Worm (Caenorhabditis elegans) whole organism, L3 larva: Measurements from ENCODE around the gene mutd-1.

ENCODE experiments used
- R02D3.7 ChIP-seq: fragments of 150-350 bp; optimal IDR thresholded peaks from 2 replicates; lab custom pipeline; 2014; ENCODE audit warnings: missing biosample characterization, missing genetic modification characterization
- ZK546.5 ChIP-seq: sonication (generic microtip); optimal IDR thresholded peaks from 2 replicates; lab custom pipeline; 2017; ENCODE audit warnings: missing biosample characterization, missing genetic modification characterization
- ama-1 ChIP-seq: fragments of 150-350 bp; optimal IDR thresholded peaks from 2 replicates; lab custom pipeline; 2018
- ceh-16 ChIP-seq: sonication (generic microtip); optimal IDR thresholded peaks from 2 replicates; lab custom pipeline; 2017; ENCODE audit warnings: missing biosample characterization, missing genetic modification characterization
- ceh-28 ChIP-seq: fragments of 150-350 bp; optimal IDR thresholded peaks from 2 replicates; lab custom pipeline; 2014; ENCODE audit warnings: missing biosample characterization, missing genetic modification reagents, missing genetic modification characterization
- daf-12 ChIP-seq: fragments of 150-350 bp; optimal IDR thresholded peaks from 2 replicates; lab custom pipeline; 2014; ENCODE audit warnings: missing biosample characterization, missing genetic modification reagents, missing genetic modification characterization
- egl-27 ChIP-seq: sonication (generic microtip); optimal IDR thresholded peaks from 4 replicates; lab custom pipeline; 2017; ENCODE audit warnings: missing biosample characterization, missing genetic modification reagents, missing genetic modification characterization
- elt-1 ChIP-seq: fragments of 150-350 bp; optimal IDR thresholded peaks from 2 replicates; lab custom pipeline; 2014; ENCODE audit warnings: missing biosample characterization, missing genetic modification characterization
- elt-2 ChIP-seq: sonication (generic microtip); optimal IDR thresholded peaks from 2 replicates; lab custom pipeline; 2016; ENCODE audit warnings: missing genetic modification reagents, mild to moderate bottlenecking, missing genetic modification characterization, missing compliant biosample characterization
- elt-3 ChIP-seq, 3 experiments: fragments of 150-350 bp in 1 of 3; sonication (generic microtip) in 2 of 3; optimal IDR thresholded peaks; 2 replicates in 2 of 3; 4 replicates in 1 of 3; lab custom pipeline; 2014 to 2017; ENCODE audit warnings: missing biosample characterization in 3 of 3, missing genetic modification characterization in 3 of 3
- eor-1 ChIP-seq, 2 experiments: fragments of 150-350 bp; optimal IDR thresholded peaks; 2 replicates each; lab custom pipeline; 2014 to 2018; ENCODE audit warnings: missing biosample characterization in 2 of 2, missing genetic modification characterization in 2 of 2
- fkh-2 ChIP-seq: fragments of 150-350 bp; optimal IDR thresholded peaks from 2 replicates; lab custom pipeline; 2014; ENCODE audit warnings: missing biosample characterization, missing genetic modification reagents, missing genetic modification characterization
- fos-1 ChIP-seq: fragments of 150-350 bp; optimal IDR thresholded peaks from 2 replicates; lab custom pipeline; 2014; ENCODE audit warnings: missing biosample characterization, missing genetic modification characterization
- hmg-11 ChIP-seq: sonication (generic microtip); optimal IDR thresholded peaks from 2 replicates; lab custom pipeline; 2016; ENCODE audit warnings: missing genetic modification characterization, missing compliant biosample characterization
- jun-1 ChIP-seq: fragments of 150-350 bp; optimal IDR thresholded peaks from 2 replicates; lab custom pipeline; 2014; ENCODE audit warnings: missing biosample characterization, missing genetic modification reagents, missing genetic modification characterization
- lin-15B ChIP-seq: fragments of 150-350 bp; optimal IDR thresholded peaks from 2 replicates; lab custom pipeline; 2014; ENCODE audit warnings: missing biosample characterization, missing genetic modification characterization
- lsy-12 ChIP-seq: sonication (generic microtip); optimal IDR thresholded peaks from 2 replicates; lab custom pipeline; 2016; ENCODE audit warnings: mild to moderate bottlenecking, missing genetic modification characterization, missing compliant biosample characterization
- mdl-1 ChIP-seq: fragments of 150-350 bp; optimal IDR thresholded peaks from 2 replicates; lab custom pipeline; 2014; ENCODE audit warnings: missing biosample characterization, missing genetic modification characterization
- mml-1 ChIP-seq: fragments of 150-350 bp; sonication (generic microtip); optimal IDR thresholded peaks from 3 replicates; lab custom pipeline; 2014; ENCODE audit warnings: missing biosample characterization, missing genetic modification characterization
- nfya-1 ChIP-seq: sonication (generic microtip); optimal IDR thresholded peaks from 2 replicates; lab custom pipeline; 2017; ENCODE audit warnings: missing genetic modification characterization, mild to moderate bottlenecking, missing compliant biosample characterization, antibody characterized with exemption, moderate library complexity; ENCODE audit not compliant: insufficient read depth
- nhr-11 ChIP-seq: fragments of 150-350 bp; optimal IDR thresholded peaks from 2 replicates; lab custom pipeline; 2014; ENCODE audit warnings: missing biosample characterization, missing genetic modification characterization
- nhr-23 ChIP-seq: fragments of 150-350 bp; optimal IDR thresholded peaks from 2 replicates; lab custom pipeline; 2014; ENCODE audit warnings: missing biosample characterization, missing genetic modification reagents, missing genetic modification characterization
- nhr-237 ChIP-seq: fragments of 150-350 bp; optimal IDR thresholded peaks from 2 replicates; lab custom pipeline; 2014; ENCODE audit warnings: missing biosample characterization, missing genetic modification characterization
- nhr-25 ChIP-seq: sonication (generic microtip); optimal IDR thresholded peaks from 2 replicates; lab custom pipeline; 2017; ENCODE audit warnings: missing biosample characterization, missing genetic modification characterization
- nhr-28 ChIP-seq: fragments of 150-350 bp; optimal IDR thresholded peaks from 2 replicates; lab custom pipeline; 2014; ENCODE audit warnings: missing biosample characterization, missing genetic modification characterization
- nhr-43 ChIP-seq: sonication (generic microtip); optimal IDR thresholded peaks from 2 replicates; lab custom pipeline; 2016; ENCODE audit warnings: mild to moderate bottlenecking, missing genetic modification characterization, missing compliant biosample characterization; ENCODE audit not compliant: poor library complexity, severe bottlenecking
- nhr-67 ChIP-seq: fragments of 150-350 bp; optimal IDR thresholded peaks from 2 replicates; lab custom pipeline; 2014; ENCODE audit warnings: missing biosample characterization, missing genetic modification characterization
- nhr-76 ChIP-seq: fragments of 150-350 bp; sonication (generic microtip); optimal IDR thresholded peaks from 5 replicates; lab custom pipeline; 2014; ENCODE audit warnings: missing biosample characterization, missing genetic modification characterization
- nhr-77 ChIP-seq: fragments of 150-350 bp; optimal IDR thresholded peaks from 2 replicates; lab custom pipeline; 2014; ENCODE audit warnings: missing biosample characterization, missing genetic modification characterization
- pha-4 ChIP-seq: fragments of 150-350 bp; optimal IDR thresholded peaks from 2 replicates; lab custom pipeline; 2014; ENCODE audit warnings: missing biosample characterization, missing genetic modification reagents, missing genetic modification characterization
- pqm-1 ChIP-seq: fragments of 150-350 bp; optimal IDR thresholded peaks from 2 replicates; lab custom pipeline; 2017; ENCODE audit warnings: missing biosample characterization, missing genetic modification characterization, inconsistent platforms
- snpc-4 ChIP-seq: fragments of 150-350 bp; optimal IDR thresholded peaks from 2 replicates; lab custom pipeline; 2014; ENCODE audit warnings: missing biosample characterization, missing genetic modification characterization
- tbx-2 ChIP-seq: sonication (generic microtip); optimal IDR thresholded peaks from 2 replicates; lab custom pipeline; 2016; ENCODE audit warnings: mild to moderate bottlenecking, missing genetic modification characterization, missing compliant biosample characterization
- unc-39 ChIP-seq: sonication (generic microtip); optimal IDR thresholded peaks from 4 replicates; lab custom pipeline; 2017; ENCODE audit warnings: missing biosample characterization, missing genetic modification characterization
- unc-62 ChIP-seq: fragments of 150-350 bp; sonication (generic microtip); optimal IDR thresholded peaks from 4 replicates; lab custom pipeline; 2014; ENCODE audit warnings: missing biosample characterization, missing genetic modification reagents, missing genetic modification characterization
- zag-1 ChIP-seq: fragments of 150-350 bp; optimal IDR thresholded peaks from 2 replicates; lab custom pipeline; 2014; ENCODE audit warnings: missing biosample characterization, missing genetic modification characterization
- ztf-11 ChIP-seq: fragments of 150-350 bp; optimal IDR thresholded peaks from 2 replicates; lab custom pipeline; 2014; ENCODE audit warnings: missing biosample characterization, missing genetic modification characterization

mutd-1 gene

ce11 chrIV:7149020-7149601 is 15.2 kb upstream of the mutd-1 start, which contains the start of gene C34D4.4 (continued):
- TF ChIP-seq ceh-16 = no peak
- TF ChIP-seq lin-15B (tag; lab: Kevin White, UChicago) = peak; percentile 48
- TF ChIP-seq nhr-67 (tag; lab: Kevin White, UChicago) = no peak
- TF ChIP-seq nhr-76 (tag; lab: Kevin White, UChicago) = no peak
- no peak for TF ChIP-seq nhr-77
- TF ChIP-seq mml-1 (tag; lab: Kevin White, UChicago) = no peak

- TF ChIP-seq daf-12 (tag; lab: Kevin White, UChicago) (no peak), R02D3.7 (tag; lab: Kevin White, UChicago) (no peak), hmg-11 (peak; percentile 33), ztf-11 (no peak), pha-4 (peak; percentile 90), snpc-4 (tag; lab: Kevin White, UChicago) (peak; percentile 55), ama-1 (lab: Kevin White, UChicago) (no peak), unc-62 (no peak), ZK546.5 (tag; lab: Kevin White, UChicago) (no peak), lin-15B (tag; lab: Kevin White, UChicago) (peak; percentile 8), nfya-1 (peak; percentile 32), elt-2 (tag; lab: Kevin White, UChicago) (peak; percentile 11), jun-1 (no peak)
These were observed 13.8 kb upstream of the mutd-1 start for ce11 chrIV:7147722-7148121.

ce11 chrIV:7144670-7145257 is 10.9 kb upstream of the mutd-1 start, which contains the start of gene hecd-1:
hecd-1 (minus strand) TSS chrIV:7144720.
- TF ChIP-seq pqm-1 (no peak), mdl-1 (tag; lab: Kevin White, UChicago) (no peak), lin-15B (tag; lab: Kevin White, UChicago) (peak; percentile 30), nhr-28 (tag; lab: Kevin White, UChicago) (no peak), pha-4 (no peak), ceh-16 (no peak), eor-1 (tag; optimal IDR thresholded peaks at IDR 0.05; lab: Kevin White, UChicago) (no peak), hmg-11 (no peak), nhr-43 (tag; lab: Kevin White, UChicago) (no peak), nhr-23 (no peak), daf-12 (tag; lab: Kevin White, UChicago) (no peak), nhr-25 (tag; lab: Kevin White, UChicago) (peak; percentile 7), jun-1 (no peak)

ce11 chrIV:7139143-7139542 is 5.3 kb upstream of the mutd-1 start:
- TF ChIP-seq zag-1 (tag; lab: Kevin White, UChicago) = no peak
- no peak for TF ChIP-seq tbx-2
- TF ChIP-seq nhr-11 = no peak
- no peak for TF ChIP-seq elt-1 (tag; lab: Kevin White, UChicago)
- no peak for TF ChIP-seq nhr-76 (tag; lab: Kevin White, UChicago)
- TF ChIP-seq nhr-237 (tag; lab: Kevin White, UChicago) = no peak
- no peak for TF ChIP-seq daf-12 (tag; lab: Kevin White, UChicago)
- no peak for TF ChIP-seq nhr-67 (tag; lab: Kevin White, UChicago)
- no peak for TF ChIP-seq egl-27 (tag; lab: Kevin White, UChicago)
- TF ChIP-seq hmg-11 = no peak
- no peak for TF ChIP-seq fos-1 (tag; lab: Kevin White, UChicago)
- no peak for TF ChIP-seq elt-2 (tag; lab: Kevin White, UChicago)
- TF ChIP-seq elt-3 (tag; optimal IDR thresholded peaks at IDR 0.05; lab: Kevin White, UChicago) = no peak

ce11 chrIV:7133140-7133539 is 743 bp downstream of the mutd-1 start, which contains the start of gene cyn-12:
cyn-12 (minus strand) TSS chrIV:7133217.
- TF ChIP-seq lsy-12 (tag; lab: Kevin White, UChicago) = no peak
- TF ChIP-seq daf-12 (tag; lab: Kevin White, UChicago) = no peak
- TF ChIP-seq ceh-28 (tag; lab: Kevin White, UChicago) = peak; percentile 66
- peak; percentile 36 for TF ChIP-seq nhr-23
- TF ChIP-seq unc-39 = no peak
- no peak for TF ChIP-seq mdl-1 (tag; lab: Kevin White, UChicago)
- no peak for TF ChIP-seq R02D3.7 (tag; lab: Kevin White, UChicago)
- no peak for TF ChIP-seq pha-4
- TF ChIP-seq fkh-2 (tag; lab: Kevin White, UChicago) = no peak
- no peak for TF ChIP-seq ama-1 (lab: Kevin White, UChicago)
- TF ChIP-seq hmg-11 = peak; percentile 40
- no peak for TF ChIP-seq ZK546.5 (tag; lab: Kevin White, UChicago)
- TF ChIP-seq pqm-1 = peak; percentile 6
